Fruit fly (Drosophila melanogaster) whole organism, wandering third instar larva: Measurements from ENCODE around the gene CG31267.

Source experiments
- Abd-B ChIP-seq: fragments of >200 bp; optimal IDR thresholded peaks from 2 replicates; lab custom pipeline; 2017; ENCODE audit warnings: missing biosample characterization, missing genetic modification characterization
- CG9705 ChIP-seq: fragments of 200-800 bp; sonication (Bioruptor generic); optimal IDR thresholded peaks from 2 replicates; lab custom pipeline; 2018; ENCODE audit warnings: missing biosample characterization, mild to moderate bottlenecking, missing genetic modification characterization
- HLH106 ChIP-seq: fragments of 200-800 bp; optimal IDR thresholded peaks from 3 replicates; lab custom pipeline; 2019; ENCODE audit warnings: missing biosample characterization, mild to moderate bottlenecking, missing genetic modification characterization, moderate library complexity
- Hr78 ChIP-seq: fragments of >200 bp; optimal IDR thresholded peaks from 2 replicates; lab custom pipeline; 2017; ENCODE audit warnings: missing biosample characterization, missing genetic modification characterization
- OdsH ChIP-seq: fragments of 200-800 bp; sonication (Bioruptor generic); optimal IDR thresholded peaks from 2 replicates; lab custom pipeline; 2016; ENCODE audit warnings: missing biosample characterization, mild to moderate bottlenecking, missing genetic modification characterization
- br ChIP-seq: fragments of 200-800 bp; sonication (Bioruptor generic); optimal IDR thresholded peaks from 2 replicates; lab custom pipeline; 2016; ENCODE audit warnings: missing biosample characterization, missing genetic modification characterization
- dmrt93B ChIP-seq: fragments of 200-800 bp; sonication (Bioruptor generic); optimal IDR thresholded peaks from 2 replicates; lab custom pipeline; 2018; ENCODE audit warnings: missing biosample characterization, mild to moderate bottlenecking, missing genetic modification characterization
- h ChIP-seq: fragments of 200-800 bp; sonication (Bioruptor generic); optimal IDR thresholded peaks from 3 replicates; lab custom pipeline; 2016; ENCODE audit warnings: missing biosample characterization, mild to moderate bottlenecking, missing genetic modification characterization
- jim ChIP-seq: fragments of 175-275, 200-325 bp; sonication (Bioruptor generic); optimal IDR thresholded peaks from 2 replicates; lab custom pipeline; 2016; ENCODE audit warnings: missing biosample characterization, mild to moderate bottlenecking, missing genetic modification characterization
- pan ChIP-seq: fragments of >200 bp; optimal IDR thresholded peaks from 2 replicates; lab custom pipeline; 2017

dm6 chr3R:17130326-17130725 is 3.7 kb upstream of the CG31267 start, which contains the start of gene CG17475:
- TF ChIP-seq h (GFP tag; lab: Kevin White, UChicago) (no peak), dmrt93B (GFP tag; lab: Kevin White, UChicago) (no peak), OdsH (GFP tag; lab: Kevin White, UChicago) (no peak), CG9705 (no peak), Abd-B (GFP tag; lab: Kevin White, UChicago) (no peak), pan (lab: Kevin White, UChicago) (no peak), jim (GFP tag; lab: Kevin White, UChicago) (no peak), br (GFP tag; lab: Kevin White, UChicago) (no peak), Hr78 (no peak), HLH106 (tag; lab: Kevin White, UChicago) (no peak)
